Fruit fly (Drosophila melanogaster) S2 (cell line): ENCODE measurements around the gene lush.

ENCODE experiments used
- CG8478 ChIP-seq: fragments of >200 bp; optimal IDR thresholded peaks from 2 replicates; lab custom pipeline; 2018
- CTCF ChIP-seq, 2 experiments: fragments of >200 bp; optimal IDR thresholded peaks; 2 replicates each; lab custom pipeline; 2018

dm6 chr3L:19605974-19606497 is at the start of gene lush, which contains the start of gene CG9372:
- no peak for TF ChIP-seq CG8478
- no peak for TF ChIP-seq CTCF (optimal IDR thresholded peaks at IDR 0.05; lab: Kevin White, UChicago)
